Worm (Caenorhabditis elegans) whole organism, L2 larva: ENCODE measurements around the gene slc-17.8.

Experiments
- F13H6.1 ChIP-seq: sonication (generic microtip); optimal IDR thresholded peaks from 2 replicates; lab custom pipeline; 2016; ENCODE audit warnings: missing genetic modification characterization, missing compliant biosample characterization
- R02D3.7 ChIP-seq: fragments of 150-350 bp; optimal IDR thresholded peaks from 2 replicates; lab custom pipeline; 2014; ENCODE audit warnings: missing biosample characterization, missing genetic modification characterization
- Y55F3AM.14 ChIP-seq: fragments of 200-800 bp; sonication (Bioruptor generic); optimal IDR thresholded peaks from 2 replicates; lab custom pipeline; 2018; ENCODE audit warnings: mild to moderate bottlenecking, missing genetic modification characterization, missing compliant biosample characterization
- ZK546.5 ChIP-seq: sonication (generic microtip); optimal IDR thresholded peaks from 2 replicates; lab custom pipeline; 2017; ENCODE audit warnings: missing biosample characterization, missing genetic modification characterization
- aly-2 ChIP-seq: fragments of 150-350 bp; optimal IDR thresholded peaks from 2 replicates; lab custom pipeline; 2014; ENCODE audit warnings: missing biosample characterization, missing genetic modification characterization
- ama-1 ChIP-seq: fragments of 150-350 bp; optimal IDR thresholded peaks from 2 replicates; lab custom pipeline; 2018; ENCODE audit warnings: inconsistent platforms
- blmp-1 ChIP-seq: sonication (generic microtip); optimal IDR thresholded peaks from 2 replicates; lab custom pipeline; 2017; ENCODE audit warnings: missing genetic modification characterization, mild to moderate bottlenecking, missing compliant biosample characterization, antibody characterized with exemption, moderate library complexity; ENCODE audit not compliant: insufficient read depth
- ceh-16 ChIP-seq: fragments of 150-350 bp; optimal IDR thresholded peaks from 2 replicates; lab custom pipeline; 2014; ENCODE audit warnings: missing biosample characterization, missing genetic modification characterization
- ceh-82 ChIP-seq: fragments of 150-350 bp; optimal IDR thresholded peaks from 2 replicates; lab custom pipeline; 2014; ENCODE audit warnings: missing biosample characterization, missing genetic modification characterization
- crh-2 ChIP-seq: sonication (generic microtip); optimal IDR thresholded peaks from 2 replicates; lab custom pipeline; 2017; ENCODE audit warnings: missing biosample characterization, missing genetic modification characterization
- dmd-4 ChIP-seq: sonication (generic microtip); optimal IDR thresholded peaks from 2 replicates; lab custom pipeline; 2017; ENCODE audit warnings: missing biosample characterization, missing genetic modification characterization
- egl-27 ChIP-seq: sonication (generic microtip); optimal IDR thresholded peaks from 3 replicates; lab custom pipeline; 2017; ENCODE audit warnings: missing biosample characterization, missing genetic modification reagents, missing genetic modification characterization
- elt-1 ChIP-seq: fragments of 150-350 bp; optimal IDR thresholded peaks from 2 replicates; lab custom pipeline; 2014; ENCODE audit warnings: missing biosample characterization, missing genetic modification characterization
- elt-3 ChIP-seq: sonication (generic microtip); optimal IDR thresholded peaks from 2 replicates; lab custom pipeline; 2017; ENCODE audit warnings: missing biosample characterization, missing genetic modification characterization
- gmeb-1 ChIP-seq: fragments of 150-350 bp; optimal IDR thresholded peaks from 2 replicates; lab custom pipeline; 2014; ENCODE audit warnings: missing biosample characterization, missing genetic modification characterization
- lin-11 ChIP-seq: fragments of 150-350 bp; sonication (generic microtip); optimal IDR thresholded peaks from 2 replicates; lab custom pipeline; 2014; ENCODE audit warnings: missing biosample characterization, missing genetic modification characterization, inconsistent platforms, mixed read lengths
- lin-39 ChIP-seq: fragments of 150-350 bp; optimal IDR thresholded peaks from 2 replicates; lab custom pipeline; 2014; ENCODE audit warnings: missing biosample characterization, missing genetic modification reagents, missing genetic modification characterization
- lsy-2 ChIP-seq, 2 experiments: fragments of 150-350 bp in 1 of 2; sonication (generic microtip) in 1 of 2; optimal IDR thresholded peaks; 2 replicates each; lab custom pipeline; 2014 to 2017; ENCODE audit warnings: missing biosample characterization in 2 of 2, missing genetic modification characterization in 2 of 2
- mab-5 ChIP-seq: fragments of 150-350 bp; optimal IDR thresholded peaks from 2 replicates; lab custom pipeline; 2014; ENCODE audit warnings: missing biosample characterization, missing genetic modification characterization
- mdl-1 ChIP-seq, 2 experiments: fragments of 150-350 bp in 1 of 2; sonication (generic microtip) in 1 of 2; optimal IDR thresholded peaks; 2 replicates each; lab custom pipeline; 2017; ENCODE audit warnings: missing biosample characterization in 2 of 2, missing genetic modification characterization in 2 of 2
- nhr-10 ChIP-seq: sonication (generic microtip); optimal IDR thresholded peaks from 2 replicates; lab custom pipeline; 2017; ENCODE audit warnings: missing biosample characterization, missing genetic modification characterization
- nhr-12 ChIP-seq: fragments of 150-350 bp; optimal IDR thresholded peaks from 2 replicates; lab custom pipeline; 2014; ENCODE audit warnings: missing biosample characterization, missing genetic modification characterization
- nhr-129 ChIP-seq: fragments of 150-350 bp; optimal IDR thresholded peaks from 2 replicates; lab custom pipeline; 2014; ENCODE audit warnings: missing biosample characterization, missing genetic modification characterization
- nhr-21 ChIP-seq: fragments of 150-350 bp; optimal IDR thresholded peaks from 2 replicates; lab custom pipeline; 2014; ENCODE audit warnings: missing biosample characterization, missing genetic modification characterization
- nhr-23 ChIP-seq: fragments of 150-350 bp; optimal IDR thresholded peaks from 2 replicates; lab custom pipeline; 2014; ENCODE audit warnings: missing biosample characterization, missing genetic modification reagents, missing genetic modification characterization
- nhr-237 ChIP-seq: fragments of 150-350 bp; optimal IDR thresholded peaks from 2 replicates; lab custom pipeline; 2014; ENCODE audit warnings: missing biosample characterization, missing genetic modification characterization
- nhr-25 ChIP-seq: fragments of 150-350 bp; sonication (generic microtip); optimal IDR thresholded peaks from 3 replicates; lab custom pipeline; 2014; ENCODE audit warnings: missing biosample characterization, missing genetic modification characterization
- nhr-77 ChIP-seq: fragments of 150-350 bp; optimal IDR thresholded peaks from 2 replicates; lab custom pipeline; 2014; ENCODE audit warnings: missing biosample characterization, missing genetic modification characterization
- sem-4 ChIP-seq: fragments of 150-350 bp; optimal IDR thresholded peaks from 2 replicates; lab custom pipeline; 2014; ENCODE audit warnings: missing biosample characterization, missing genetic modification reagents, missing genetic modification characterization
- skn-1 ChIP-seq: sonication (generic microtip); optimal IDR thresholded peaks from 2 replicates; lab custom pipeline; 2017; ENCODE audit warnings: missing biosample characterization, missing genetic modification characterization
- sma-3 ChIP-seq: sonication (generic microtip); optimal IDR thresholded peaks from 2 replicates; lab custom pipeline; 2016; ENCODE audit warnings: missing genetic modification reagents, missing genetic modification characterization, missing compliant biosample characterization
- snpc-4 ChIP-seq: fragments of 150-350 bp; optimal IDR thresholded peaks from 2 replicates; lab custom pipeline; 2014; ENCODE audit warnings: missing biosample characterization, missing genetic modification characterization
- unc-39 ChIP-seq: fragments of 150-350 bp; optimal IDR thresholded peaks from 2 replicates; lab custom pipeline; 2014; ENCODE audit warnings: missing biosample characterization, missing genetic modification characterization
- unc-55 ChIP-seq: fragments of 150-350 bp; sonication (generic microtip); optimal IDR thresholded peaks from 3 replicates; lab custom pipeline; 2014; ENCODE audit warnings: missing biosample characterization, missing genetic modification reagents, missing genetic modification characterization
- unc-62 ChIP-seq: fragments of 150-350 bp; optimal IDR thresholded peaks from 2 replicates; lab custom pipeline; 2014; ENCODE audit warnings: missing biosample characterization, missing genetic modification reagents, missing genetic modification characterization
- zag-1 ChIP-seq: fragments of 150-350 bp; optimal IDR thresholded peaks from 2 replicates; lab custom pipeline; 2014; ENCODE audit warnings: missing biosample characterization, missing genetic modification characterization
- ztf-1 ChIP-seq: fragments of 200-800 bp; sonication (Bioruptor generic); conservative IDR thresholded peaks from 2 replicates; pipeline ENCODE4 v1.3.6; 2022; ENCODE audit warnings: missing genetic modification characterization, missing compliant biosample characterization
- ztf-11 ChIP-seq: sonication (generic microtip); optimal IDR thresholded peaks from 2 replicates; lab custom pipeline; 2017; ENCODE audit warnings: missing biosample characterization, missing genetic modification characterization
- ztf-4 ChIP-seq: fragments of 150-350 bp; optimal IDR thresholded peaks from 2 replicates; lab custom pipeline; 2014; ENCODE audit warnings: missing biosample characterization, missing genetic modification characterization

The slc-17.8 gene

DNA sequence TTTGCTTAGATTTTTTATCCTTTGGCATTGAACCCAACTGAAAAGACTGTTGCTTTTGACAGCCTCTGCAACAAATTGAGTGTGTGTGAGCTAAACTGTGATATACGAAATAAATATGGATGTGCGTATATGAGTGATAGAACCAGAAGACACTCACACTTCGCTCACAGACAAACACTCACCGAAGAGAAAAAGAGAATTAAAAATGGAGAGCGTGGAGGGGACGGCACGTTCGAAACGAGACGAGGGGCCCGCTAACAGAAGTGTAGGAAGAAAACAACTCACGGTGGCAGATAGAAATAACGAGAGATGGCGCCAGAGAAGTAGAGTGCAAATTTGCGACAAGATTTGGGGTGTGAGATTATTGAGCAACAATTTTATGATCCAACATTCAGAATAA is 27.1 kb downstream of the slc-17.8 start (continued):
- TF ChIP-seq blmp-1 (tag; lab: Kevin White, UChicago) = no peak

- no peak for TF ChIP-seq nhr-23
Observed at ce11 chrV:8517711-8518110, 27.7 kb downstream of the slc-17.8 start.

ce11 chrV:8516426-8516825 is 29.0 kb downstream of the slc-17.8 start:
- TF ChIP-seq ztf-1 (no peak), mab-5 (tag; lab: Kevin White, UChicago) (no peak), unc-62 (GFP tag; lab: Kevin White, UChicago) (no peak), aly-2 (tag; lab: Kevin White, UChicago) (no peak), sma-3 (GFP tag; lab: Kevin White, UChicago) (no peak), nhr-129 (no peak), lin-11 (tag; lab: Kevin White, UChicago) (no peak), lin-39 (tag; lab: Kevin White, UChicago) (no peak), F13H6.1 (no peak), blmp-1 (tag; lab: Kevin White, UChicago) (no peak), dmd-4 (tag; lab: Kevin White, UChicago) (no peak), lsy-2 (tag; optimal IDR thresholded peaks at IDR 0.05; lab: Kevin White, UChicago) (no peak), elt-1 (tag; lab: Kevin White, UChicago) (no peak), zag-1 (tag; lab: Kevin White, UChicago) (no peak), nhr-23 (no peak), nhr-237 (tag; lab: Kevin White, UChicago) (no peak), ceh-16 (no peak), nhr-77 (tag; lab: Kevin White, UChicago) (no peak), nhr-12 (tag; lab: Kevin White, UChicago) (no peak)
- TF ChIP-seq, all 48 proteins: peak for 0

DNA sequence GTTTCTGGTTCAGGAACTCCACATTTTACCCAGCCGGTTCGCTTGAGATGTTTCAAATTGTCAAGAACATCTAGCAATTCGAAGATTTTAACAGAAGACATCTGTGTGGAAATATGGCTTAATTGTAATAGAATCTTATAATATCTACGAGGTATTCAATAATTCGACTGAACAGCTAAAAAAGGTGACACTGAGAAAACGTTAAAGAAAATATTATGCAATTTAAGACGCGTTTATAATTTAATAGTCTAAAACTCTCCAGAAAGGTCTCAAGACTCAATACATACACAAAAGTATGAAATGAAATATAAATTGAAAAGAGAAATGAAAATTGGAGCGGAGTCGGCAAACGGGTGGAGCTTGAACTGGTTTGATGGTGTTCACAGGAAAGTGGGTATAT is 32.0 kb downstream of the slc-17.8 start, which contains the start of gene F45F2.9:
F45F2.9 (minus strand) TSS at position 101 of the 400 bp plus-strand sequence.
- TF ChIP-seq ama-1 (lab: Kevin White, UChicago) (no peak), lin-39 (tag; lab: Kevin White, UChicago) (no peak), ztf-4 (tag; lab: Kevin White, UChicago) (no peak), snpc-4 (tag; lab: Kevin White, UChicago) (no peak), crh-2 (tag; lab: Kevin White, UChicago) (no peak), blmp-1 (tag; lab: Kevin White, UChicago) (no peak), nhr-10 (tag; lab: Kevin White, UChicago) (no peak)
- TF ChIP-seq, all 48 proteins: peak for 0

DNA sequence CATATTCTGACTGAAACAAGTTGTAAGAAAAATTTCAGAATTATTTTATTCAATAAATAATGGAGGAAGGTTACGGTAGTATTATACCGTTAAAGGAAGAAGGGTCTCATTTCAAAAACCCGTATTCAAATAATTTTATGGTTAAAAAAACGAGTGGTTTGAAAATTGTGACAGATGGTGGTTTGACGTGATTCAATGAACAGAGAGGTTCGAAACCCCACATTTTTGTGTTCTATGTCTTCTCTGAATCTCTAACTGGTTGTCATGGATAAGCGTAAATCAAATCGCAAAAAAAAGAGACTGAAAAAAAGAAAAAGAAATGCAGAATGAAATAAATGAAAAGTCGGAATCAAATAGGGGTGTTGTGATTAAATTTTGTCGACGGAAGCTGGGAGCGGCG is 38.1 kb downstream of the slc-17.8 start, which contains the start of gene ZK994.6:
ZK994.6 (minus strand) TSS at position 101 of the 400 bp plus-strand sequence.
- TF ChIP-seq Y55F3AM.14 (GFP tag; lab: Kevin White, UChicago) = no peak
- no peak for TF ChIP-seq ZK546.5 (tag; lab: Kevin White, UChicago)
- no peak for TF ChIP-seq R02D3.7 (tag; lab: Kevin White, UChicago)
- TF ChIP-seq blmp-1 (tag; lab: Kevin White, UChicago) = no peak
- no peak for TF ChIP-seq nhr-77 (tag; lab: Kevin White, UChicago)
- TF ChIP-seq sma-3 (GFP tag; lab: Kevin White, UChicago) = no peak
- no peak for TF ChIP-seq lsy-2 (tag; optimal IDR thresholded peaks at IDR 0.05; lab: Kevin White, UChicago)
- no peak for TF ChIP-seq F13H6.1
- no peak for TF ChIP-seq unc-39 (tag; lab: Kevin White, UChicago)
- no peak for TF ChIP-seq zag-1 (tag; lab: Kevin White, UChicago)
- no peak for TF ChIP-seq aly-2 (tag; lab: Kevin White, UChicago)
- no peak for TF ChIP-seq mdl-1 (tag; optimal IDR thresholded peaks at IDR 0.05; lab: Kevin White, UChicago)
- TF ChIP-seq dmd-4 (tag; lab: Kevin White, UChicago) = no peak
- TF ChIP-seq ama-1 (lab: Kevin White, UChicago) = no peak

DNA sequence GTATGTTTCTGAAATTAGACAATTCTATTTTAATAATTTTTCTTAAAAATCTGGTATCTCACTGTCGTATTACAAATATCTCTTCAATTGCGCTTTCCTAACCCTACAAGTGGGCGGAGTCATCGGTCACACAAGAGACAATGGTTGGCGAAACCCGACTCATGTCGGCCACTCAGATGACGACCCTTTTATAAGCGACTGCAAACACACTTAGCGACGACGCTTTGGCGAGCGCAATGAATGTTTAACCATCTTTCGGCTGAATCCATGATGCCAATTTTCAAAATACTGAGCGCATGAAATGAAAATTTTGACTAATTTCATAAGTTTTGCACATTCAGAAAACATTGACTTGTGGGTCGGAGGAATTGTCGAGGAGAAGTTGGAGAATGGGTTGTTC is 45.0 kb downstream of the slc-17.8 start:
- TF ChIP-seq elt-1 (tag; lab: Kevin White, UChicago) = no peak
- TF ChIP-seq gmeb-1 (tag; lab: Kevin White, UChicago) = peak; percentile 89
- TF ChIP-seq nhr-25 (tag; lab: Kevin White, UChicago) = no peak
- peak; percentile 87 for TF ChIP-seq sem-4 (tag; lab: Kevin White, UChicago)
- peak; percentile 56 for TF ChIP-seq R02D3.7 (tag; lab: Kevin White, UChicago)
- TF ChIP-seq nhr-10 (tag; lab: Kevin White, UChicago) = peak; percentile 51
- peak; percentile 91 for TF ChIP-seq nhr-21 (tag; lab: Kevin White, UChicago)
- TF ChIP-seq ceh-82 (tag; lab: Kevin White, UChicago) = peak; percentile 85
- TF ChIP-seq unc-39 (tag; lab: Kevin White, UChicago) = no peak
- TF ChIP-seq unc-55 (GFP tag; lab: Kevin White, UChicago) = peak; percentile 67
- peak; percentile 81 for TF ChIP-seq zag-1 (tag; lab: Kevin White, UChicago)
- peak; percentile 94 for TF ChIP-seq Y55F3AM.14 (GFP tag; lab: Kevin White, UChicago)
- TF ChIP-seq nhr-23 = no peak
- peak; percentile 88 for TF ChIP-seq mab-5 (tag; lab: Kevin White, UChicago)
- peak; percentile 14 for TF ChIP-seq ama-1 (lab: Kevin White, UChicago)
- TF ChIP-seq unc-62 (GFP tag; lab: Kevin White, UChicago) = peak; percentile 73
- TF ChIP-seq elt-3 (tag; lab: Kevin White, UChicago) = no peak
- TF ChIP-seq skn-1 = peak; percentile 33
- TF ChIP-seq egl-27 = peak; percentile 90
- peak; percentile 84 for TF ChIP-seq lin-11 (tag; lab: Kevin White, UChicago)
- peak; percentile 37 for TF ChIP-seq dmd-4 (tag; lab: Kevin White, UChicago)
- peak; percentile 33 to 44 for TF ChIP-seq mdl-1 (tag; optimal IDR thresholded peaks at IDR 0.05; lab: Kevin White, UChicago)
- TF ChIP-seq ztf-11 = peak; percentile 45
- TF ChIP-seq lin-39 (tag; lab: Kevin White, UChicago) = peak; percentile 81
- TF ChIP-seq nhr-77 (tag; lab: Kevin White, UChicago) = peak; percentile 31
